Worm (Caenorhabditis elegans): ENCODE results near the gene spig-1.
A peak's percentile ranks its signal among the peaks of the same experiment; 100 is the strongest.
"Not testable (repeated sequence)": the region's sequence is repeated elsewhere in the genome, so short reads cannot be mapped to it uniquely, and the experiment has no call there.

spig-1 gene

ce11 chrV:7057795-7058194 is 6.3 kb downstream of the spig-1 start, which contains the start of gene Y57E12AL.2:
TSS of gene Y57E12AL.2 (plus strand) at chrV:7058095.
- not testable (repeated sequence) for TF ChIP-seq nhr-28 (tag; optimal IDR thresholded peaks at IDR 0.05); ceh-28 (tag; optimal IDR thresholded peaks at IDR 0.05); sea-2 (GFP tag; optimal IDR thresholded peaks at IDR 0.05)

ce11 chrV:7059350-7059749 is 7.8 kb downstream of the spig-1 start, which contains the start of gene mdt-6:
TSS of gene mdt-6 (minus strand) at chrV:7059624.
- TF ChIP-seq aly-2 (tag; optimal IDR thresholded peaks at IDR 0.05) (no peak), zag-1 (tag; optimal IDR thresholded peaks at IDR 0.05) (no peak), tbx-2 (tag; optimal IDR thresholded peaks at IDR 0.05) (no peak), nhr-67 (tag; optimal IDR thresholded peaks at IDR 0.05) (no peak), daf-12 (tag; optimal IDR thresholded peaks at IDR 0.05) (no peak), elt-3 (tag; optimal IDR thresholded peaks at IDR 0.05) (no peak), ama-1 (optimal IDR thresholded peaks at IDR 0.05) (peak; percentile 51)

- peak; percentile 92 for TF ChIP-seq nhr-23 (tag; optimal IDR thresholded peaks at IDR 0.05)
- peak; percentile 35 for TF ChIP-seq R02D3.7 (tag; optimal IDR thresholded peaks at IDR 0.05)
- no peak for TF ChIP-seq eor-1 (tag; optimal IDR thresholded peaks at IDR 0.05)
- TF ChIP-seq nhr-28 (tag; optimal IDR thresholded peaks at IDR 0.05) = no peak
- TF ChIP-seq unc-39 (tag; optimal IDR thresholded peaks at IDR 0.05) = no peak
- peak; percentile 90 for TF ChIP-seq nhr-25 (tag; optimal IDR thresholded peaks at IDR 0.05)
- peak; percentile 69 for TF ChIP-seq jun-1 (tag; optimal IDR thresholded peaks at IDR 0.05)
- no peak for TF ChIP-seq ztf-11 (tag; optimal IDR thresholded peaks at IDR 0.05)
- no peak for TF ChIP-seq sea-2 (GFP tag; optimal IDR thresholded peaks at IDR 0.05)
- no peak for TF ChIP-seq nhr-11 (tag; optimal IDR thresholded peaks at IDR 0.05)
- peak; percentile 31 for TF ChIP-seq ama-1 (optimal IDR thresholded peaks at IDR 0.05)
- no peak for TF ChIP-seq ceh-16 (tag; optimal IDR thresholded peaks at IDR 0.05)
- no peak for TF ChIP-seq unc-62 (GFP tag; optimal IDR thresholded peaks at IDR 0.05)
- TF ChIP-seq lin-39 (tag; optimal IDR thresholded peaks at IDR 0.05) = peak; percentile 58
- no peak for TF ChIP-seq zag-1 (tag; optimal IDR thresholded peaks at IDR 0.05)
- TF ChIP-seq ceh-9 (tag; optimal IDR thresholded peaks at IDR 0.05) = no peak
- peak; percentile 11 for TF ChIP-seq nhr-77 (tag; optimal IDR thresholded peaks at IDR 0.05)
- peak; percentile 95 for TF ChIP-seq skn-1 (tag; optimal IDR thresholded peaks at IDR 0.05)
- TF ChIP-seq nhr-237 (tag; optimal IDR thresholded peaks at IDR 0.05) = no peak
- TF ChIP-seq nhr-76 (tag; optimal IDR thresholded peaks at IDR 0.05) = no peak
- TF ChIP-seq ceh-82 (tag; optimal IDR thresholded peaks at IDR 0.05) = no peak
- TF ChIP-seq lsy-12 (tag; optimal IDR thresholded peaks at IDR 0.05) = peak; percentile 52
- no peak for TF ChIP-seq nhr-67 (tag; optimal IDR thresholded peaks at IDR 0.05)
- TF ChIP-seq daf-12 (tag; optimal IDR thresholded peaks at IDR 0.05) = no peak
- peak; percentile 93 for TF ChIP-seq snpc-4 (tag; optimal IDR thresholded peaks at IDR 0.05)
- TF ChIP-seq lin-15B (tag; optimal IDR thresholded peaks at IDR 0.05) = peak; percentile 70
- no peak for TF ChIP-seq mdl-1 (tag; optimal IDR thresholded peaks at IDR 0.05)
- TF ChIP-seq hmg-11 (tag; optimal IDR thresholded peaks at IDR 0.05) = peak; percentile 57
- peak; percentile 33 for TF ChIP-seq pqm-1 (tag; optimal IDR thresholded peaks at IDR 0.05)
- TF ChIP-seq fos-1 (tag; optimal IDR thresholded peaks at IDR 0.05) = no peak
- TF ChIP-seq fkh-10 (GFP tag; optimal IDR thresholded peaks at IDR 0.05) = no peak
- no peak for TF ChIP-seq fkh-2 (tag; optimal IDR thresholded peaks at IDR 0.05)
- peak; percentile 48 for TF ChIP-seq elt-2 (tag; optimal IDR thresholded peaks at IDR 0.05)
- TF ChIP-seq nhr-12 (tag; optimal IDR thresholded peaks at IDR 0.05) = no peak
- no peak for TF ChIP-seq elt-1 (tag; optimal IDR thresholded peaks at IDR 0.05)
- TF ChIP-seq mml-1 (tag; optimal IDR thresholded peaks at IDR 0.05) = no peak
- peak; percentile 78 for TF ChIP-seq nfya-1 (tag; optimal IDR thresholded peaks at IDR 0.05; ENCODE audit: insufficient read depth)
- TF ChIP-seq pha-4 (tag; optimal IDR thresholded peaks at IDR 0.05) = peak; percentile 81
- no peak for TF ChIP-seq aly-2 (tag; optimal IDR thresholded peaks at IDR 0.05)
- TF ChIP-seq ztf-4 (tag; optimal IDR thresholded peaks at IDR 0.05) = peak; percentile 26
- TF ChIP-seq ceh-28 (tag; optimal IDR thresholded peaks at IDR 0.05) = peak; percentile 86
- TF ChIP-seq ZK546.5 (tag; optimal IDR thresholded peaks at IDR 0.05) = no peak
- TF ChIP-seq elt-3 (tag; optimal IDR thresholded peaks at IDR 0.05) = no peak
- peak; percentile 50 for TF ChIP-seq tbx-2 (tag; optimal IDR thresholded peaks at IDR 0.05)
- peak; percentile 88 for TF ChIP-seq nhr-43 (tag; optimal IDR thresholded peaks at IDR 0.05; ENCODE audit: poor library complexity, severe bottlenecking)
- peak; percentile 78 for TF ChIP-seq egl-5 (tag; optimal IDR thresholded peaks at IDR 0.05)
- no peak for TF ChIP-seq egl-27 (tag; optimal IDR thresholded peaks at IDR 0.05)
Observed at ce11 chrV:7060396-7060795, 8.9 kb downstream of the spig-1 start, which contains the start of the genes Y57E12AL.6 and Y57E12AL.1. TSS of gene Y57E12AL.6 (minus strand) at chrV:7060470. TSS of gene Y57E12AL.1 (plus strand) at chrV:7060530.
